Worm (Caenorhabditis elegans) whole organism, L2 larva: Measurements from ENCODE around the gene C12D5.10.

ENCODE experiments used
- C34F6.9 ChIP-seq: fragments of 150-350 bp; optimal IDR thresholded peaks from 2 replicates; lab custom pipeline; 2014; ENCODE audit warnings: missing biosample characterization, missing genetic modification characterization
- F13H6.1 ChIP-seq: sonication (generic microtip); optimal IDR thresholded peaks from 2 replicates; lab custom pipeline; 2016; ENCODE audit warnings: missing genetic modification characterization, missing compliant biosample characterization
- R02D3.7 ChIP-seq: fragments of 150-350 bp; optimal IDR thresholded peaks from 2 replicates; lab custom pipeline; 2014; ENCODE audit warnings: missing biosample characterization, missing genetic modification characterization
- Y55F3AM.14 ChIP-seq: fragments of 200-800 bp; sonication (Bioruptor generic); optimal IDR thresholded peaks from 2 replicates; lab custom pipeline; 2018; ENCODE audit warnings: mild to moderate bottlenecking, missing genetic modification characterization, missing compliant biosample characterization
- ZK546.5 ChIP-seq: sonication (generic microtip); optimal IDR thresholded peaks from 2 replicates; lab custom pipeline; 2017; ENCODE audit warnings: missing biosample characterization, missing genetic modification characterization
- alr-1 ChIP-seq: fragments of 150-350 bp; optimal IDR thresholded peaks from 2 replicates; lab custom pipeline; 2014; ENCODE audit warnings: missing biosample characterization, missing genetic modification characterization
- aly-2 ChIP-seq: fragments of 150-350 bp; optimal IDR thresholded peaks from 2 replicates; lab custom pipeline; 2014; ENCODE audit warnings: missing biosample characterization, missing genetic modification characterization
- ama-1 ChIP-seq: fragments of 150-350 bp; optimal IDR thresholded peaks from 2 replicates; lab custom pipeline; 2018; ENCODE audit warnings: inconsistent platforms
- blmp-1 ChIP-seq: sonication (generic microtip); optimal IDR thresholded peaks from 2 replicates; lab custom pipeline; 2017; ENCODE audit warnings: missing genetic modification characterization, mild to moderate bottlenecking, missing compliant biosample characterization, antibody characterized with exemption, moderate library complexity; ENCODE audit not compliant: insufficient read depth
- ceh-16 ChIP-seq: fragments of 150-350 bp; optimal IDR thresholded peaks from 2 replicates; lab custom pipeline; 2014; ENCODE audit warnings: missing biosample characterization, missing genetic modification characterization
- ceh-82 ChIP-seq: fragments of 150-350 bp; optimal IDR thresholded peaks from 2 replicates; lab custom pipeline; 2014; ENCODE audit warnings: missing biosample characterization, missing genetic modification characterization
- crh-2 ChIP-seq: sonication (generic microtip); optimal IDR thresholded peaks from 2 replicates; lab custom pipeline; 2017; ENCODE audit warnings: missing biosample characterization, missing genetic modification characterization
- dmd-4 ChIP-seq: sonication (generic microtip); optimal IDR thresholded peaks from 2 replicates; lab custom pipeline; 2017; ENCODE audit warnings: missing biosample characterization, missing genetic modification characterization
- egl-27 ChIP-seq: sonication (generic microtip); optimal IDR thresholded peaks from 3 replicates; lab custom pipeline; 2017; ENCODE audit warnings: missing biosample characterization, missing genetic modification reagents, missing genetic modification characterization
- elt-1 ChIP-seq: fragments of 150-350 bp; optimal IDR thresholded peaks from 2 replicates; lab custom pipeline; 2014; ENCODE audit warnings: missing biosample characterization, missing genetic modification characterization
- elt-3 ChIP-seq: sonication (generic microtip); optimal IDR thresholded peaks from 2 replicates; lab custom pipeline; 2017; ENCODE audit warnings: missing biosample characterization, missing genetic modification characterization
- fos-1 ChIP-seq: fragments of 150-350 bp; optimal IDR thresholded peaks from 2 replicates; lab custom pipeline; 2014; ENCODE audit warnings: missing biosample characterization, missing genetic modification characterization
- gmeb-1 ChIP-seq: fragments of 150-350 bp; optimal IDR thresholded peaks from 2 replicates; lab custom pipeline; 2014; ENCODE audit warnings: missing biosample characterization, missing genetic modification characterization
- lin-11 ChIP-seq: fragments of 150-350 bp; sonication (generic microtip); optimal IDR thresholded peaks from 2 replicates; lab custom pipeline; 2014; ENCODE audit warnings: missing biosample characterization, missing genetic modification characterization, inconsistent platforms, mixed read lengths
- lin-13 ChIP-seq: fragments of 150-350 bp; optimal IDR thresholded peaks from 2 replicates; lab custom pipeline; 2014; ENCODE audit warnings: missing biosample characterization, missing genetic modification reagents, missing genetic modification characterization
- lin-39 ChIP-seq: fragments of 150-350 bp; optimal IDR thresholded peaks from 2 replicates; lab custom pipeline; 2014; ENCODE audit warnings: missing biosample characterization, missing genetic modification reagents, missing genetic modification characterization
- lsy-2 ChIP-seq, 2 experiments: fragments of 150-350 bp in 1 of 2; sonication (generic microtip) in 1 of 2; optimal IDR thresholded peaks; 2 replicates each; lab custom pipeline; 2014 to 2017; ENCODE audit warnings: missing biosample characterization in 2 of 2, missing genetic modification characterization in 2 of 2
- mab-5 ChIP-seq: fragments of 150-350 bp; optimal IDR thresholded peaks from 2 replicates; lab custom pipeline; 2014; ENCODE audit warnings: missing biosample characterization, missing genetic modification characterization
- mbf-1 ChIP-seq: sonication (generic microtip); optimal IDR thresholded peaks from 2 replicates; lab custom pipeline; 2017; ENCODE audit warnings: missing biosample characterization, missing genetic modification characterization
- mdl-1 ChIP-seq, 2 experiments: fragments of 150-350 bp in 1 of 2; sonication (generic microtip) in 1 of 2; optimal IDR thresholded peaks; 2 replicates each; lab custom pipeline; 2017; ENCODE audit warnings: missing biosample characterization in 2 of 2, missing genetic modification characterization in 2 of 2
- nhr-10 ChIP-seq: sonication (generic microtip); optimal IDR thresholded peaks from 2 replicates; lab custom pipeline; 2017; ENCODE audit warnings: missing biosample characterization, missing genetic modification characterization
- nhr-11 ChIP-seq: fragments of 150-350 bp; optimal IDR thresholded peaks from 2 replicates; lab custom pipeline; 2014; ENCODE audit warnings: missing biosample characterization, missing genetic modification characterization
- nhr-12 ChIP-seq: fragments of 150-350 bp; optimal IDR thresholded peaks from 2 replicates; lab custom pipeline; 2014; ENCODE audit warnings: missing biosample characterization, missing genetic modification characterization
- nhr-129 ChIP-seq: fragments of 150-350 bp; optimal IDR thresholded peaks from 2 replicates; lab custom pipeline; 2014; ENCODE audit warnings: missing biosample characterization, missing genetic modification characterization
- nhr-21 ChIP-seq: fragments of 150-350 bp; optimal IDR thresholded peaks from 2 replicates; lab custom pipeline; 2014; ENCODE audit warnings: missing biosample characterization, missing genetic modification characterization
- nhr-23 ChIP-seq: fragments of 150-350 bp; optimal IDR thresholded peaks from 2 replicates; lab custom pipeline; 2014; ENCODE audit warnings: missing biosample characterization, missing genetic modification reagents, missing genetic modification characterization
- nhr-237 ChIP-seq: fragments of 150-350 bp; optimal IDR thresholded peaks from 2 replicates; lab custom pipeline; 2014; ENCODE audit warnings: missing biosample characterization, missing genetic modification characterization
- nhr-25 ChIP-seq: fragments of 150-350 bp; sonication (generic microtip); optimal IDR thresholded peaks from 3 replicates; lab custom pipeline; 2014; ENCODE audit warnings: missing biosample characterization, missing genetic modification characterization
- nhr-6 ChIP-seq: fragments of 150-350 bp; optimal IDR thresholded peaks from 2 replicates; lab custom pipeline; 2014; ENCODE audit warnings: missing biosample characterization, missing genetic modification characterization
- nhr-77 ChIP-seq: fragments of 150-350 bp; optimal IDR thresholded peaks from 2 replicates; lab custom pipeline; 2014; ENCODE audit warnings: missing biosample characterization, missing genetic modification characterization
- peb-1 ChIP-seq: fragments of 150-350 bp; optimal IDR thresholded peaks from 2 replicates; lab custom pipeline; 2014; ENCODE audit warnings: missing biosample characterization, missing genetic modification characterization
- sem-4 ChIP-seq: fragments of 150-350 bp; optimal IDR thresholded peaks from 2 replicates; lab custom pipeline; 2014; ENCODE audit warnings: missing biosample characterization, missing genetic modification reagents, missing genetic modification characterization
- skn-1 ChIP-seq: sonication (generic microtip); optimal IDR thresholded peaks from 2 replicates; lab custom pipeline; 2017; ENCODE audit warnings: missing biosample characterization, missing genetic modification characterization
- sma-3 ChIP-seq: sonication (generic microtip); optimal IDR thresholded peaks from 2 replicates; lab custom pipeline; 2016; ENCODE audit warnings: missing genetic modification reagents, missing genetic modification characterization, missing compliant biosample characterization
- sma-9 ChIP-seq, 2 experiments: fragments of 150-350 bp in 1 of 2; sonication (generic microtip) in 1 of 2; optimal IDR thresholded peaks; 2 replicates each; lab custom pipeline; 2014 to 2016; ENCODE audit warnings: missing genetic modification characterization in 2 of 2, mild to moderate bottlenecking in 1 of 2, missing biosample characterization in 1 of 2, missing compliant biosample characterization in 1 of 2, missing genetic modification reagents in 1 of 2, moderate library complexity in 1 of 2
- snpc-4 ChIP-seq: fragments of 150-350 bp; optimal IDR thresholded peaks from 2 replicates; lab custom pipeline; 2014; ENCODE audit warnings: missing biosample characterization, missing genetic modification characterization
- unc-39 ChIP-seq: fragments of 150-350 bp; optimal IDR thresholded peaks from 2 replicates; lab custom pipeline; 2014; ENCODE audit warnings: missing biosample characterization, missing genetic modification characterization
- unc-55 ChIP-seq: fragments of 150-350 bp; sonication (generic microtip); optimal IDR thresholded peaks from 3 replicates; lab custom pipeline; 2014; ENCODE audit warnings: missing biosample characterization, missing genetic modification reagents, missing genetic modification characterization
- unc-62 ChIP-seq: fragments of 150-350 bp; optimal IDR thresholded peaks from 2 replicates; lab custom pipeline; 2014; ENCODE audit warnings: missing biosample characterization, missing genetic modification reagents, missing genetic modification characterization
- zag-1 ChIP-seq: fragments of 150-350 bp; optimal IDR thresholded peaks from 2 replicates; lab custom pipeline; 2014; ENCODE audit warnings: missing biosample characterization, missing genetic modification characterization
- ztf-1 ChIP-seq: fragments of 200-800 bp; sonication (Bioruptor generic); conservative IDR thresholded peaks from 2 replicates; pipeline ENCODE4 v1.3.6; 2022; ENCODE audit warnings: missing genetic modification characterization, missing compliant biosample characterization
- ztf-11 ChIP-seq: sonication (generic microtip); optimal IDR thresholded peaks from 2 replicates; lab custom pipeline; 2017; ENCODE audit warnings: missing biosample characterization, missing genetic modification characterization
- ztf-4 ChIP-seq: fragments of 150-350 bp; optimal IDR thresholded peaks from 2 replicates; lab custom pipeline; 2014; ENCODE audit warnings: missing biosample characterization, missing genetic modification characterization

Gene C12D5.10

ce11 chrV:7730488-7730887 is 37.2 kb upstream of the C12D5.10 start (continued):
- no peak for TF ChIP-seq unc-39 (tag; lab: Kevin White, UChicago)
- peak; percentile 46 for TF ChIP-seq nhr-25 (tag; lab: Kevin White, UChicago)
- peak; percentile 63 for TF ChIP-seq ztf-4 (tag; lab: Kevin White, UChicago)

- no peak for TF ChIP-seq fos-1 (tag; lab: Kevin White, UChicago)
- TF ChIP-seq elt-3 (tag; lab: Kevin White, UChicago) = no peak
- no peak for TF ChIP-seq mbf-1 (tag; lab: Kevin White, UChicago)
- no peak for TF ChIP-seq nhr-11 (tag; lab: Kevin White, UChicago)
- no peak for TF ChIP-seq unc-39 (tag; lab: Kevin White, UChicago)
- TF ChIP-seq dmd-4 (tag; lab: Kevin White, UChicago) = no peak
- TF ChIP-seq nhr-77 = no peak
- TF ChIP-seq C34F6.9 (tag; lab: Kevin White, UChicago) = no peak
Observed at ce11 chrV:7728679-7729027, 35.4 kb upstream of the C12D5.10 start, which contains the start of gene Y97E10C.1. TSS of gene Y97E10C.1 (plus strand) at chrV:7728879.

- TF ChIP-seq nhr-23 (tag; lab: Kevin White, UChicago) (no peak), nhr-12 (tag; lab: Kevin White, UChicago) (no peak), dmd-4 (tag; lab: Kevin White, UChicago) (no peak), elt-1 (tag; lab: Kevin White, UChicago) (no peak), gmeb-1 (no peak), sma-3 (GFP tag; lab: Kevin White, UChicago) (no peak), nhr-237 (tag; lab: Kevin White, UChicago) (no peak), ceh-82 (tag; lab: Kevin White, UChicago) (no peak), R02D3.7 (tag; lab: Kevin White, UChicago) (no peak), ztf-11 (tag; lab: Kevin White, UChicago) (no peak), lsy-2 (tag; optimal IDR thresholded peaks at IDR 0.05; lab: Kevin White, UChicago) (peak; percentile 51 to 75), unc-62 (GFP tag; lab: Kevin White, UChicago) (no peak), Y55F3AM.14 (GFP tag; lab: Kevin White, UChicago) (peak; percentile 88), ama-1 (lab: Kevin White, UChicago) (no peak), fos-1 (tag; lab: Kevin White, UChicago) (no peak), sma-9 (GFP tag; optimal IDR thresholded peaks at IDR 0.05; lab: Kevin White, UChicago) (peak; percentile 89), sma-9 (tag; optimal IDR thresholded peaks at IDR 0.05; lab: Kevin White, UChicago) (no peak), lin-11 (tag; lab: Kevin White, UChicago) (peak; percentile 41), unc-55 (GFP tag; lab: Kevin White, UChicago) (peak; percentile 88), aly-2 (tag; lab: Kevin White, UChicago) (no peak), ZK546.5 (tag; lab: Kevin White, UChicago) (peak; percentile 8), alr-1 (tag; lab: Kevin White, UChicago) (no peak), nhr-11 (tag; lab: Kevin White, UChicago) (no peak), crh-2 (peak; percentile 78), nhr-21 (tag; lab: Kevin White, UChicago) (peak; percentile 44), nhr-25 (tag; lab: Kevin White, UChicago) (peak; percentile 52), sem-4 (tag; lab: Kevin White, UChicago) (peak; percentile 50), ztf-1 (no peak), skn-1 (no peak), nhr-10 (tag; lab: Kevin White, UChicago) (no peak), nhr-129 (tag; lab: Kevin White, UChicago) (peak; percentile 91), elt-3 (tag; lab: Kevin White, UChicago) (no peak), nhr-6 (no peak), F13H6.1 (tag; lab: Kevin White, UChicago) (peak; percentile 94), zag-1 (tag; lab: Kevin White, UChicago) (peak; percentile 93), unc-39 (tag; lab: Kevin White, UChicago) (no peak), egl-27 (tag; lab: Kevin White, UChicago) (peak; percentile 42), mab-5 (peak; percentile 77), nhr-77 (no peak), mbf-1 (tag; lab: Kevin White, UChicago) (no peak), ceh-16 (tag; lab: Kevin White, UChicago) (no peak), ztf-4 (tag; lab: Kevin White, UChicago) (peak; percentile 67), blmp-1 (tag; lab: Kevin White, UChicago) (peak; percentile 85), mdl-1 (tag; optimal IDR thresholded peaks at IDR 0.05; lab: Kevin White, UChicago) (peak; percentile 68), lin-13 (GFP tag; lab: Kevin White, UChicago) (peak; percentile 71), lin-39 (tag; lab: Kevin White, UChicago) (no peak), snpc-4 (no peak), C34F6.9 (tag; lab: Kevin White, UChicago) (peak; percentile 94), peb-1 (tag; lab: Kevin White, UChicago) (no peak)
Observed at ce11 chrV:7728003-7728678, 34.8 kb upstream of the C12D5.10 start.
